Worm (Caenorhabditis elegans) whole organism, L4 larva: ENCODE results near the gene ZK180.8.
A peak's percentile ranks its signal among the peaks of the same experiment; 100 is the strongest.

Experiments
- attf-4 ChIP-seq: sonication (generic microtip); optimal IDR thresholded peaks from 3 replicates; lab custom pipeline; 2017; ENCODE audit warnings: missing biosample characterization, missing genetic modification characterization
- lin-1 ChIP-seq: fragments of 200-800 bp; sonication (Bioruptor generic); IDR thresholded peaks from 2 replicates; pipeline ENCODE4 v1.3.6; 2022; ENCODE audit warnings: missing genetic modification reagents, missing genetic modification characterization, missing compliant biosample characterization
- mdl-1 ChIP-seq, 2 experiments: fragments of 150-350 bp in 1 of 2; sonication (generic microtip) in 1 of 2; optimal IDR thresholded peaks; 2 replicates each; lab custom pipeline; 2014 to 2017; ENCODE audit warnings: missing biosample characterization in 2 of 2, missing genetic modification characterization in 2 of 2
- unc-130 ChIP-seq: sonication (generic microtip); optimal IDR thresholded peaks from 2 replicates; lab custom pipeline; 2016; ENCODE audit warnings: missing genetic modification reagents, missing genetic modification characterization, missing compliant biosample characterization
- ztf-11 ChIP-seq: fragments of 150-350 bp; optimal IDR thresholded peaks from 2 replicates; lab custom pipeline; 2014; ENCODE audit warnings: missing biosample characterization, missing genetic modification characterization

DNA sequence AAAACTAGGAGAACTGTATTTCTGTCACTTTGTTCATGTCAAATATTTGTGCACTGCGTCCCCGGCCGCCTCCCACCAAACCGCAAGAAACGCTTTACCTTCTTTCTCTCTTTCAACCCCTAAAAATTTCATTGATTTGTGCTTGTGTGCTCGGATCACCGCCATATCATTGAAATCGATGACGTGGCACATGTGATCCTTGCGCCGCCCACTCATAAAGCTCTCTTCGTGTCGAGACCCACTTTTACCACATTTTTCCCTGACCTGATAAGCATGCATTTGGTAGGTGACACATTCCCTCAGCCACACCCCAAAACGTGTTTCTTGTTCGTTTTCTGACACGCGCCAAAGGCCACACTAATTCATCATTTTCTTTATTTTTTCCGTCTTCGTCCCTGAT lies 46.2 kb upstream of the ZK180.8 start:
- no peak for TF ChIP-seq unc-130 (GFP tag; lab: Kevin White, UChicago)
- no peak for TF ChIP-seq lin-1 (GFP tag; lab: Robert Waterston, UW)
- TF ChIP-seq attf-4 (tag; lab: Kevin White, UChicago) = no peak
- TF ChIP-seq mdl-1 (tag; optimal IDR thresholded peaks at IDR 0.05; lab: Kevin White, UChicago) = peak in 1 of 2 experiments; percentile 27
- TF ChIP-seq ztf-11 (tag; lab: Kevin White, UChicago) = no peak
